Fruit fly (Drosophila melanogaster): ENCODE results near the gene rho-4.

Gene rho-4

DNA sequence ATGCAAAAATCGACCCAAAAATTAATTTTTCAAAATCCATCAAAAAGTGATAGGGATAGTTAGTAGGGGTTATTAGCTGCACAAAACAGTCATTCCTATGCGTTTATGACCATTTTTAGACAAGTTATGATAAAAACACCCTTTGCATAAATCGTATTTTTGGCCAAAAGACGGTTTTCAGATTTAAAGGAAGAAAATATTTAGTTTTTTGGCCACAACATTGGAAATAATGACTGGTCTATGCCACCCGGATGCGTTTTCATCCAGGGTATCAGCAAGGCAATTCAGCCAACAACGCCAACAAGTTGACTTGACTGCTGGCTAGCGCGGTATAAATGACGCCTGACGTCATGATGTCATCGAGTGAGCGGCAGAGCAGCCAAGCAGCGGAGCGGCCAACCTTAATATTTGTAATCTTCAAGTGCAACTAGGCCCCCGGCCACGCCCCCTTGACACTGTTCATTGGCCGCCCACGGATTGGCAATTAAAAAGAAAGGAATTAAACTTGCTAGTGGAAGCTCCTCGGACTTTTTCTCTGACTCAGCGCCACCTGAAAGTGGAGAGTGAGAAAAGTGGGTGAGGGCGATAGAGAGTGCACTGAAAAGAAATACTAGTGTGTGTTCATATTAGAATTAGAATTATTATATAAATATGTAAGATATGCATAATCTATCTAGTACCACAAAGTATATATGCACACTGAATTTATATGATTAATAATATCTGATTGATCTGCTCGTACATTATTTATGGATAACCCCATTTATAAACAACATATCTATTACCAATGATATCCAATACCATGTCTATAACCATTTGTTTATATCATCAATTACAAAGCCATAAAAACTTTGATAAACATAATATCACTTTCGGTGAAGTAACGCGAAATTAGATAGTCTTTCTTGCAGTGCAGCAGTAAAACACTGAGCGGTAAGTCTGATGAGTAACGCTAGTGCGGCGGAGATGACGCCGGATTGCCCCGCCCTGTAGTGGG is 39.6 kb upstream of the rho-4 start:
- TF ChIP-seq fd96Ca (GFP tag; IDR thresholded peaks at IDR 0.05) = peak; percentile 22; the same call in 1 of the 3 replicates
- peak; percentile 88 for TF ChIP-seq CG15710 (tag; optimal IDR thresholded peaks at IDR 0.05)
- TF ChIP-seq CG12605 (GFP tag; IDR thresholded peaks at IDR 0.05) = peak; percentile 36
- peak; percentile 83 for TF ChIP-seq CG9948 (tag; optimal IDR thresholded peaks at IDR 0.05)
- TF ChIP-seq EcR (GFP tag; optimal IDR thresholded peaks at IDR 0.05) = peak; percentile 34
- TF ChIP-seq Snoo (tag; optimal IDR thresholded peaks at IDR 0.05) = peak; percentile 74
- TF ChIP-seq CG4496 (GFP tag; IDR thresholded peaks at IDR 0.05) = peak; percentile 56; the same call in 2 of the 3 replicates
- peak; percentile 80 for TF ChIP-seq CG8301 (tag; optimal IDR thresholded peaks at IDR 0.05)
- no peak for TF ChIP-seq D1 (tag; optimal IDR thresholded peaks at IDR 0.05)
- peak; percentile 72 for TF ChIP-seq CG32121 (GFP tag; IDR thresholded peaks at IDR 0.05)
- TF ChIP-seq rn (GFP tag; IDR thresholded peaks at IDR 0.05) = peak; percentile 49; the same call in 1 of the 2 replicates
- peak; percentile 47 for TF ChIP-seq gl (tag; optimal IDR thresholded peaks at IDR 0.05)
- peak; percentile 53 for TF ChIP-seq Pif1B (GFP tag; optimal IDR thresholded peaks at IDR 0.05)
- TF ChIP-seq CG17806 (tag; optimal IDR thresholded peaks at IDR 0.05) = peak; percentile 80
- peak; percentile 43; the same call in 1 of the 2 replicates for TF ChIP-seq CG10348 (GFP tag; IDR thresholded peaks at IDR 0.05)
- TF ChIP-seq CG8159 (tag; optimal IDR thresholded peaks at IDR 0.05) = peak; percentile 90
- TF ChIP-seq CG13204 (GFP tag; optimal IDR thresholded peaks at IDR 0.05) = peak; percentile 50
- peak; percentile 41 for TF ChIP-seq Ets98B (GFP tag; IDR thresholded peaks at IDR 0.05)
- TF ChIP-seq Pif1A (GFP tag; optimal IDR thresholded peaks at IDR 0.05) = peak; percentile 54
- peak; percentile 87 for TF ChIP-seq CG14655 (GFP tag; optimal IDR thresholded peaks at IDR 0.05)
- TF ChIP-seq CG34367 (tag; optimal IDR thresholded peaks at IDR 0.05) = peak; percentile 73

- no peak for TF ChIP-seq CG32121 (GFP tag; IDR thresholded peaks at IDR 0.05)
- no peak for TF ChIP-seq gl (tag; optimal IDR thresholded peaks at IDR 0.05)
- no peak; the same call in 1 of the 2 replicates for TF ChIP-seq Ets98B (GFP tag; IDR thresholded peaks at IDR 0.05)
- 0 out of 3 replicates have a peak, but pooled peaks have one; percentile 12 for TF ChIP-seq CG4496 (GFP tag; IDR thresholded peaks at IDR 0.05)
- no peak for TF ChIP-seq CG10348 (GFP tag; IDR thresholded peaks at IDR 0.05)
- no peak for TF ChIP-seq CG8301 (tag; optimal IDR thresholded peaks at IDR 0.05)
These were observed 38.1 kb upstream of the rho-4 start, which contains the start of gene PGRP-SA for dm6 chrX:11561450-11562040. PGRP-SA (plus strand) TSS chrX:11561643.

dm6 chrX:11569956-11570695 is 29.5 kb upstream of the rho-4 start, which contains the start of the genes Polr2A and CG11699:
Polr2A (minus strand) TSS chrX:11570326.
CG11699 (plus strand) TSS chrX:11570621.
- TF ChIP-seq CG14655 (GFP tag; optimal IDR thresholded peaks at IDR 0.05) (no peak), fd96Ca (GFP tag; IDR thresholded peaks at IDR 0.05) (no peak), rn (GFP tag; IDR thresholded peaks at IDR 0.05) (no peak), Ets98B (GFP tag; IDR thresholded peaks at IDR 0.05) (no peak), CG13204 (GFP tag; optimal IDR thresholded peaks at IDR 0.05) (no peak), Pif1B (GFP tag; optimal IDR thresholded peaks at IDR 0.05) (no peak), CG34367 (tag; optimal IDR thresholded peaks at IDR 0.05) (no peak), CG8159 (tag; optimal IDR thresholded peaks at IDR 0.05) (peak; percentile 29), CG8301 (tag; optimal IDR thresholded peaks at IDR 0.05) (peak; percentile 28), D1 (tag; optimal IDR thresholded peaks at IDR 0.05) (no peak), CG32121 (GFP tag; IDR thresholded peaks at IDR 0.05) (no peak), gl (tag; optimal IDR thresholded peaks at IDR 0.05) (peak; percentile 16), Pif1A (GFP tag; optimal IDR thresholded peaks at IDR 0.05) (no peak), Snoo (tag; optimal IDR thresholded peaks at IDR 0.05) (peak; percentile 30), CG12605 (GFP tag; IDR thresholded peaks at IDR 0.05) (peak; percentile 52), CG4496 (GFP tag; IDR thresholded peaks at IDR 0.05) (peak; percentile 35; the same call in 1 of the 3 replicates), EcR (GFP tag; optimal IDR thresholded peaks at IDR 0.05) (peak; percentile 13), CG15710 (tag; optimal IDR thresholded peaks at IDR 0.05) (peak; percentile 34)

dm6 chrX:11572270-11572914 is 27.2 kb upstream of the rho-4 start, which contains the start of the genes Kmn1 and Reepl1:
Kmn1 (minus strand) TSS chrX:11572442.
Reepl1 (plus strand) TSS chrX:11572707.
- TF ChIP-seq rn (GFP tag; IDR thresholded peaks at IDR 0.05) (no peak), CG34367 (tag; optimal IDR thresholded peaks at IDR 0.05) (no peak), CG4496 (GFP tag; IDR thresholded peaks at IDR 0.05) (no peak), CG15710 (tag; optimal IDR thresholded peaks at IDR 0.05) (no peak), fd96Ca (GFP tag; IDR thresholded peaks at IDR 0.05) (no peak), Pif1A (GFP tag; optimal IDR thresholded peaks at IDR 0.05) (no peak), EcR (GFP tag; optimal IDR thresholded peaks at IDR 0.05) (no peak), Snoo (tag; optimal IDR thresholded peaks at IDR 0.05) (no peak), CG10348 (GFP tag; IDR thresholded peaks at IDR 0.05) (no peak), gl (tag; optimal IDR thresholded peaks at IDR 0.05) (no peak), CG12605 (GFP tag; IDR thresholded peaks at IDR 0.05) (no peak), CG17806 (tag; optimal IDR thresholded peaks at IDR 0.05) (no peak), CG8159 (tag; optimal IDR thresholded peaks at IDR 0.05) (no peak), Ets98B (GFP tag; IDR thresholded peaks at IDR 0.05) (no peak), D1 (tag; optimal IDR thresholded peaks at IDR 0.05) (no peak), CG8301 (tag; optimal IDR thresholded peaks at IDR 0.05) (no peak), Pif1B (GFP tag; optimal IDR thresholded peaks at IDR 0.05) (no peak), CG32121 (GFP tag; IDR thresholded peaks at IDR 0.05) (no peak), CG13204 (GFP tag; optimal IDR thresholded peaks at IDR 0.05) (no peak)
